Worm (Caenorhabditis elegans) whole organism, young adult: ENCODE data around the gene K11H3.3.
A peak's percentile ranks its signal among the peaks of the same experiment; 100 is the strongest.

ENCODE experiments used
- B0019.2 ChIP-seq: fragments of 200-800 bp; sonication (Bioruptor generic); conservative IDR thresholded peaks from 2 replicates; pipeline ENCODE4 v1.3.6; 2022; ENCODE audit warnings: missing genetic modification reagents, missing genetic modification characterization, missing compliant biosample characterization
- D2030.7 ChIP-seq: fragments of 200-800 bp; sonication (Bioruptor generic); IDR thresholded peaks from 2 replicates; pipeline ENCODE4 v1.3.6; 2022; ENCODE audit warnings: missing genetic modification reagents, missing genetic modification characterization, missing compliant biosample characterization
- F23B12.7 ChIP-seq: sonication (generic microtip); optimal IDR thresholded peaks from 2 replicates; lab custom pipeline; 2017; ENCODE audit warnings: missing genetic modification characterization, mild to moderate bottlenecking, missing compliant biosample characterization, antibody characterized with exemption, moderate library complexity; ENCODE audit not compliant: insufficient read depth
- F33H1.4 ChIP-seq: fragments of 200-800 bp; sonication (Bioruptor generic); IDR thresholded peaks from 2 replicates; pipeline ENCODE4 v1.3.6; 2022; ENCODE audit warnings: missing genetic modification reagents, missing genetic modification characterization, missing compliant biosample characterization
- F52B5.7 ChIP-seq: sonication (generic microtip); optimal IDR thresholded peaks from 2 replicates; lab custom pipeline; 2016; ENCODE audit warnings: mild to moderate bottlenecking, missing genetic modification characterization, missing compliant biosample characterization
- K11D2.4 ChIP-seq: fragments of 200-800 bp; sonication (Bioruptor generic); IDR thresholded peaks from 2 replicates; pipeline ENCODE4 v1.3.6; 2022; ENCODE audit warnings: missing genetic modification reagents, missing genetic modification characterization, missing compliant biosample characterization
- K12H6.12 ChIP-seq: fragments of 200-800 bp; sonication (Bioruptor generic); optimal IDR thresholded peaks from 2 replicates; lab custom pipeline; 2018; ENCODE audit warnings: mild to moderate bottlenecking, missing genetic modification characterization, missing compliant biosample characterization
- Y53G8AR.9 ChIP-seq: fragments of 200-800 bp; sonication (Bioruptor generic); conservative IDR thresholded peaks from 2 replicates; pipeline ENCODE4 v1.3.6; 2022; ENCODE audit warnings: missing genetic modification reagents, missing genetic modification characterization, missing compliant biosample characterization
- Y79H2A.3 ChIP-seq: fragments of 200-800 bp; sonication (Bioruptor generic); conservative IDR thresholded peaks from 2 replicates; pipeline ENCODE4 v1.3.6; 2022; ENCODE audit warnings: missing genetic modification reagents, missing genetic modification characterization, missing compliant biosample characterization
- ama-1 ChIP-seq, 3 experiments: fragments of 150-350 bp in 1 of 3; sonication (generic microtip) in 2 of 3; optimal IDR thresholded peaks; 2 replicates each; lab custom pipeline; 2014 to 2018; ENCODE audit warnings: missing biosample characterization in 2 of 3, missing genetic modification characterization in 2 of 3, missing genetic modification reagents in 2 of 3
- atf-7 ChIP-seq: sonication (generic microtip); optimal IDR thresholded peaks from 2 replicates; lab custom pipeline; 2017; ENCODE audit warnings: mild to moderate bottlenecking, missing genetic modification characterization, missing compliant biosample characterization
- ceh-27 ChIP-seq: fragments of 200-800 bp; sonication (Bioruptor generic); optimal IDR thresholded peaks from 2 replicates; lab custom pipeline; 2018; ENCODE audit warnings: mild to moderate bottlenecking, missing genetic modification characterization, moderate library complexity, missing compliant biosample characterization
- ceh-91 ChIP-seq: fragments of 200-800 bp; sonication (Bioruptor generic); IDR thresholded peaks from 2 replicates; pipeline ENCODE4 v1.3.6; 2022; ENCODE audit warnings: missing genetic modification reagents, missing genetic modification characterization, missing compliant biosample characterization
- dox-1 ChIP-seq: fragments of 200-800 bp; sonication (Bioruptor generic); IDR thresholded peaks from 2 replicates; pipeline ENCODE4 v1.3.6; 2022; ENCODE audit warnings: missing genetic modification reagents, missing genetic modification characterization, missing compliant biosample characterization
- dpff-1 ChIP-seq: sonication (generic microtip); optimal IDR thresholded peaks from 2 replicates; lab custom pipeline; 2017; ENCODE audit warnings: mild to moderate bottlenecking, missing genetic modification characterization, missing compliant biosample characterization
- efl-1 ChIP-seq: fragments of 150-350 bp; optimal IDR thresholded peaks from 2 replicates; lab custom pipeline; 2014; ENCODE audit warnings: missing biosample characterization, missing genetic modification reagents, missing genetic modification characterization
- ekl-4 ChIP-seq: fragments of 200-800 bp; sonication (Bioruptor generic); IDR thresholded peaks from 2 replicates; pipeline ENCODE4 v1.3.6; 2022; ENCODE audit warnings: missing genetic modification reagents, missing genetic modification characterization, missing compliant biosample characterization
- gei-17 ChIP-seq: fragments of 200-800 bp; sonication (Bioruptor generic); optimal IDR thresholded peaks from 2 replicates; lab custom pipeline; 2018; ENCODE audit warnings: mild to moderate bottlenecking, missing genetic modification characterization, missing compliant biosample characterization
- hmg-1.2 ChIP-seq: fragments of 200-800 bp; sonication (Bioruptor generic); IDR thresholded peaks from 2 replicates; pipeline ENCODE4 v1.3.6; 2022; ENCODE audit warnings: missing genetic modification reagents, missing genetic modification characterization, missing compliant biosample characterization
- let-526 ChIP-seq: fragments of 200-800 bp; sonication (Bioruptor generic); IDR thresholded peaks from 2 replicates; pipeline ENCODE4 v1.3.6; 2022; ENCODE audit warnings: missing genetic modification reagents, missing genetic modification characterization, missing compliant biosample characterization
- let-607 ChIP-seq, 2 experiments: fragments of 200-800 bp in 1 of 2; sonication (Bioruptor generic) in 1 of 2; sonication (generic microtip) in 1 of 2; optimal IDR thresholded peaks; 2 replicates each; lab custom pipeline; 2016 to 2018; ENCODE audit warnings: mild to moderate bottlenecking in 2 of 2, missing compliant biosample characterization in 2 of 2, missing genetic modification characterization in 2 of 2, moderate library complexity in 2 of 2, missing genotype in 1 of 2
- lin-40 ChIP-seq: sonication (generic microtip); optimal IDR thresholded peaks from 2 replicates; lab custom pipeline; 2016; ENCODE audit warnings: missing genetic modification characterization, mild to moderate bottlenecking, missing compliant biosample characterization, missing genotype, missing genetic modification reagents
- lin-54 ChIP-seq: fragments of 200-800 bp; sonication (Bioruptor generic); optimal IDR thresholded peaks from 2 replicates; lab custom pipeline; 2018; ENCODE audit warnings: mild to moderate bottlenecking, missing genetic modification characterization, missing compliant biosample characterization
- lsl-1 ChIP-seq: fragments of 200-800 bp; sonication (Bioruptor generic); optimal IDR thresholded peaks from 2 replicates; lab custom pipeline; 2018; ENCODE audit warnings: mild to moderate bottlenecking, missing genetic modification characterization, moderate library complexity, missing compliant biosample characterization
- madf-3 ChIP-seq: fragments of 200-800 bp; sonication (Bioruptor generic); IDR thresholded peaks from 2 replicates; pipeline ENCODE4 v1.3.6; 2022; ENCODE audit warnings: missing genetic modification reagents, missing genetic modification characterization, missing compliant biosample characterization
- madf-6 ChIP-seq: fragments of 200-800 bp; sonication (Bioruptor generic); IDR thresholded peaks from 2 replicates; pipeline ENCODE4 v1.3.6; 2022; ENCODE audit warnings: missing genetic modification reagents, missing genetic modification characterization, missing compliant biosample characterization
- madf-8 ChIP-seq: fragments of 200-800 bp; sonication (Bioruptor generic); conservative IDR thresholded peaks from 2 replicates; pipeline ENCODE4 v1.3.6; 2022; ENCODE audit warnings: missing genetic modification reagents, missing genetic modification characterization, missing compliant biosample characterization
- nfya-1 ChIP-seq: sonication (generic microtip); optimal IDR thresholded peaks from 2 replicates; lab custom pipeline; 2017; ENCODE audit warnings: antibody characterized with exemption, missing compliant biosample characterization, missing genetic modification characterization, borderline replicate concordance; ENCODE audit not compliant: insufficient read depth
- nfyb-1 ChIP-seq: fragments of 200-800 bp; sonication (Bioruptor generic); IDR thresholded peaks from 2 replicates; pipeline ENCODE4 v1.3.6; 2022; ENCODE audit warnings: missing genetic modification reagents, missing genetic modification characterization, missing compliant biosample characterization
- nhr-179 ChIP-seq: sonication (generic microtip); optimal IDR thresholded peaks from 2 replicates; lab custom pipeline; 2016; ENCODE audit warnings: mild to moderate bottlenecking, missing genetic modification characterization, missing compliant biosample characterization
- nhr-80 ChIP-seq: sonication (generic microtip); optimal IDR thresholded peaks from 2 replicates; lab custom pipeline; 2016; ENCODE audit warnings: missing genetic modification characterization, missing compliant biosample characterization
- nhr-90 ChIP-seq: sonication (generic microtip); optimal IDR thresholded peaks from 2 replicates; lab custom pipeline; 2016; ENCODE audit warnings: missing genotype, mild to moderate bottlenecking, missing genetic modification characterization, missing compliant biosample characterization
- pha-4 ChIP-seq: fragments of 150-350 bp; sonication (generic microtip); optimal IDR thresholded peaks from 2 replicates; lab custom pipeline; 2014; ENCODE audit warnings: missing biosample characterization, missing genetic modification reagents, missing genetic modification characterization
- repo-1 ChIP-seq: sonication (generic microtip); optimal IDR thresholded peaks from 2 replicates; lab custom pipeline; 2017; ENCODE audit warnings: mild to moderate bottlenecking, missing genetic modification characterization, missing compliant biosample characterization
- snpc-3.4 ChIP-seq: sonication (generic microtip); optimal IDR thresholded peaks from 2 replicates; lab custom pipeline; 2017; ENCODE audit warnings: missing genetic modification characterization, mild to moderate bottlenecking, missing compliant biosample characterization, antibody characterized with exemption, moderate library complexity, missing genotype, missing genetic modification reagents
- snpc-4 ChIP-seq, 5 experiments: fragments of 150-350 bp in 1 of 5; sonication (generic microtip) in 4 of 5; optimal IDR thresholded peaks; 2 replicates each; lab custom pipeline; 2014 to 2018; ENCODE audit warnings: missing genetic modification characterization in 5 of 5, missing biosample characterization in 3 of 5, antibody characterized with exemption in 2 of 5, mild to moderate bottlenecking in 2 of 5, missing compliant biosample characterization in 2 of 5, missing genotype in 2 of 5, moderate library complexity in 2 of 5, missing genetic modification reagents in 1 of 5
- somi-1 ChIP-seq: fragments of 200-800 bp; sonication (Bioruptor generic); optimal IDR thresholded peaks from 2 replicates; lab custom pipeline; 2018; ENCODE audit warnings: mild to moderate bottlenecking, missing genetic modification characterization, missing compliant biosample characterization
- tbp1 ChIP-seq: fragments of 200-800 bp; sonication (Bioruptor generic); optimal IDR thresholded peaks from 2 replicates; lab custom pipeline; 2018; ENCODE audit warnings: mild to moderate bottlenecking, missing genetic modification characterization, missing compliant biosample characterization
- tbx-9 ChIP-seq: sonication (generic microtip); optimal IDR thresholded peaks from 2 replicates; lab custom pipeline; 2016; ENCODE audit warnings: borderline replicate concordance, missing genetic modification characterization, inconsistent platforms, missing compliant biosample characterization
- tlf-1 ChIP-seq: fragments of 200-800 bp; sonication (Bioruptor generic); optimal IDR thresholded peaks from 2 replicates; lab custom pipeline; 2018; ENCODE audit warnings: mild to moderate bottlenecking, missing genetic modification characterization, missing compliant biosample characterization
- xnd-1 ChIP-seq: sonication (generic microtip); optimal IDR thresholded peaks from 2 replicates; lab custom pipeline; 2016; ENCODE audit warnings: missing genotype, missing genetic modification reagents, missing genetic modification characterization, missing compliant biosample characterization
- zfh-2 ChIP-seq: fragments of 200-800 bp; sonication (Bioruptor generic); conservative IDR thresholded peaks from 2 replicates; pipeline ENCODE4 v1.3.6; 2022; ENCODE audit warnings: missing genetic modification reagents, missing genetic modification characterization, missing compliant biosample characterization
- ztf-26 ChIP-seq: sonication (generic microtip); optimal IDR thresholded peaks from 2 replicates; lab custom pipeline; 2017; ENCODE audit warnings: missing genetic modification characterization, missing compliant biosample characterization

The K11H3.3 gene

ce11 chrIII:9825073-9825828, 26.4 kb upstream of the K11H3.3 start, which contains the start of gene ZK632.9:
TSS of gene ZK632.9 (minus strand) at chrIII:9825432.
- TF ChIP-seq madf-6 (GFP tag; lab: Robert Waterston, UW), result peak; percentile 79
- peak in 1 of 2 experiments; percentile 30 for TF ChIP-seq let-607 (tag; optimal IDR thresholded peaks at IDR 0.05; lab: Kevin White, UChicago)
- TF ChIP-seq dpff-1 (tag; lab: Kevin White, UChicago), result no peak
- TF ChIP-seq hmg-1.2 (GFP tag; lab: Robert Waterston, UW), result peak; percentile 27
- no peak for TF ChIP-seq F23B12.7
- peak; percentile 70 for TF ChIP-seq ama-1 (optimal IDR thresholded peaks at IDR 0.05; lab: Kevin White, UChicago)
- no peak for TF ChIP-seq ama-1 (GFP tag; optimal IDR thresholded peaks at IDR 0.05; lab: Kevin White, UChicago)
- no peak for TF ChIP-seq nhr-179 (tag; lab: Kevin White, UChicago)
- peak; percentile 26 for TF ChIP-seq snpc-3.4
- TF ChIP-seq ceh-91, result 0 out of 2 replicates have a peak, but pooled peaks have one; percentile 10
- peak; percentile 14 for TF ChIP-seq tbp1 (GFP tag; lab: Kevin White, UChicago)
- TF ChIP-seq B0019.2 (GFP tag; lab: Robert Waterston, UW), result 0 out of 2 replicates have a peak, but pooled peaks have one; percentile 6
- peak; percentile 74 for TF ChIP-seq efl-1 (GFP tag; lab: Kevin White, UChicago)
- TF ChIP-seq madf-8 (GFP tag; lab: Robert Waterston, UW), result peak; percentile 38; the same call in 1 of the 2 replicates
- peak; percentile 31 for TF ChIP-seq dox-1 (GFP tag; lab: Robert Waterston, UW)
- TF ChIP-seq tbx-9 (tag; lab: Kevin White, UChicago), result peak; percentile 58
- peak; percentile 75 for TF ChIP-seq zfh-2 (GFP tag; lab: Robert Waterston, UW)
- TF ChIP-seq xnd-1 (tag; lab: Kevin White, UChicago), result peak; percentile 34
- no peak for TF ChIP-seq ztf-26 (tag; lab: Kevin White, UChicago)
- no peak for TF ChIP-seq lsl-1 (GFP tag; lab: Kevin White, UChicago)
- peak; percentile 13; the same call in 1 of the 2 replicates for TF ChIP-seq F33H1.4
- TF ChIP-seq F52B5.7 (tag; lab: Kevin White, UChicago), result no peak
- TF ChIP-seq Y53G8AR.9 (GFP tag; lab: Robert Waterston, UW), result no peak; the same call in 1 of the 2 replicates
- 0 out of 2 replicates have a peak, but pooled peaks have one; percentile 24 for TF ChIP-seq D2030.7
- 0 out of 2 replicates have a peak, but pooled peaks have one; percentile 10 for TF ChIP-seq Y79H2A.3 (GFP tag; lab: Robert Waterston, UW)
- TF ChIP-seq nhr-90, result no peak
- TF ChIP-seq pha-4 (tag; lab: Kevin White, UChicago), result peak; percentile 23
- peak; percentile 60 for TF ChIP-seq nhr-80 (tag; lab: Kevin White, UChicago)
- peak; percentile 65; the same call in 1 of the 2 replicates for TF ChIP-seq madf-3
- TF ChIP-seq, all 124 proteins: peak for 20

- TF ChIP-seq atf-7 (peak; percentile 52), nhr-80 (tag; lab: Kevin White, UChicago) (peak; percentile 11), tlf-1 (peak; percentile 30), lin-54 (peak; percentile 39), somi-1 (GFP tag; lab: Kevin White, UChicago) (no peak), Y53G8AR.9 (GFP tag; lab: Robert Waterston, UW) (peak; percentile 66), ama-1 (optimal IDR thresholded peaks at IDR 0.05; lab: Kevin White, UChicago) (peak; percentile 79), ama-1 (GFP tag; optimal IDR thresholded peaks at IDR 0.05; lab: Kevin White, UChicago) (no peak), lin-40 (tag; lab: Kevin White, UChicago) (peak; percentile 39), ceh-27 (GFP tag; lab: Kevin White, UChicago) (no peak), nfyb-1 (GFP tag; lab: Robert Waterston, UW) (peak; percentile 55; the same call in 1 of the 2 replicates), K12H6.12 (tag; lab: Kevin White, UChicago) (peak; percentile 50), gei-17 (no peak), K11D2.4 (peak; percentile 67; the same call in 1 of the 2 replicates), hmg-1.2 (GFP tag; lab: Robert Waterston, UW) (0 out of 2 replicates have a peak, but pooled peaks have one; percentile 25), tbp1 (GFP tag; lab: Kevin White, UChicago) (peak; percentile 56), let-526 (GFP tag; lab: Robert Waterston, UW) (peak; percentile 57; the same call in 1 of the 2 replicates), repo-1 (peak; percentile 40), snpc-4 (GFP tag; optimal IDR thresholded peaks at IDR 0.05; lab: Kevin White, UChicago) (peak; percentile 11), snpc-4 (tag; optimal IDR thresholded peaks at IDR 0.05; lab: Kevin White, UChicago) (peak in 1 of 4 experiments; percentile 41), ekl-4 (GFP tag; lab: Robert Waterston, UW) (0 out of 2 replicates have a peak, but pooled peaks have one; percentile 35), nfya-1 (tag; lab: Kevin White, UChicago) (no peak)
Measured at ce11 chrIII:9826005-9826404, 25.6 kb upstream of the K11H3.3 start.
